Worm (Caenorhabditis elegans) whole organism, young adult: ENCODE results near the gene cct-5.

Experiments used
- B0019.2 ChIP-seq: fragments of 200-800 bp; sonication (Bioruptor generic); conservative IDR thresholded peaks from 2 replicates; pipeline ENCODE4 v1.3.6; 2022; ENCODE audit warnings: missing genetic modification reagents, missing genetic modification characterization, missing compliant biosample characterization
- B0261.1 ChIP-seq: sonication (generic microtip); optimal IDR thresholded peaks from 2 replicates; lab custom pipeline; 2016; ENCODE audit warnings: mild to moderate bottlenecking, missing genetic modification characterization, moderate library complexity, missing compliant biosample characterization
- B0336.3 ChIP-seq: fragments of 200-800 bp; sonication (Bioruptor generic); IDR thresholded peaks from 2 replicates; pipeline ENCODE4 v1.3.6; 2022; ENCODE audit warnings: missing genetic modification characterization, missing compliant biosample characterization
- C06A6.2 ChIP-seq: fragments of 200-800 bp; sonication (Bioruptor generic); conservative IDR thresholded peaks from 2 replicates; pipeline ENCODE4 v1.3.6; 2022; ENCODE audit warnings: missing genetic modification characterization, missing compliant biosample characterization
- C17E4.6 ChIP-seq: fragments of 200-800 bp; sonication (Bioruptor generic); IDR thresholded peaks from 2 replicates; pipeline ENCODE4 v1.3.6; 2022; ENCODE audit warnings: missing genetic modification reagents, missing genetic modification characterization, missing compliant biosample characterization
- F22D6.2 ChIP-seq: sonication (generic microtip); optimal IDR thresholded peaks from 2 replicates; lab custom pipeline; 2016; ENCODE audit warnings: mild to moderate bottlenecking, missing genetic modification characterization, missing compliant biosample characterization
- F23B12.7 ChIP-seq: sonication (generic microtip); optimal IDR thresholded peaks from 2 replicates; lab custom pipeline; 2017; ENCODE audit warnings: missing genetic modification characterization, mild to moderate bottlenecking, missing compliant biosample characterization, antibody characterized with exemption, moderate library complexity; ENCODE audit not compliant: insufficient read depth
- F49E8.2 ChIP-seq: sonication (generic microtip); optimal IDR thresholded peaks from 3 replicates; lab custom pipeline; 2017; ENCODE audit warnings: missing genetic modification characterization, mild to moderate bottlenecking, missing compliant biosample characterization, antibody characterized with exemption, moderate library complexity; ENCODE audit not compliant: insufficient read depth
- K12H6.12 ChIP-seq: fragments of 200-800 bp; sonication (Bioruptor generic); optimal IDR thresholded peaks from 2 replicates; lab custom pipeline; 2018; ENCODE audit warnings: mild to moderate bottlenecking, missing genetic modification characterization, missing compliant biosample characterization
- Y56A3A.18 ChIP-seq: fragments of 200-800 bp; sonication (Bioruptor generic); IDR thresholded peaks from 2 replicates; pipeline ENCODE4 v1.3.6; 2022; ENCODE audit warnings: missing genetic modification reagents, missing genetic modification characterization, missing compliant biosample characterization
- Y67H2A.10 ChIP-seq: fragments of 200-800 bp; sonication (Bioruptor generic); conservative IDR thresholded peaks from 2 replicates; pipeline ENCODE4 v1.3.6; 2022; ENCODE audit warnings: missing genetic modification reagents, missing genetic modification characterization, missing compliant biosample characterization
- ZK185.1 ChIP-seq: sonication (generic microtip); optimal IDR thresholded peaks from 2 replicates; lab custom pipeline; 2016; ENCODE audit warnings: mild to moderate bottlenecking, missing genetic modification characterization, missing compliant biosample characterization; ENCODE audit not compliant: poor library complexity, severe bottlenecking
- aptf-3 ChIP-seq: fragments of 200-800 bp; sonication (Bioruptor generic); IDR thresholded peaks from 2 replicates; pipeline ENCODE4 v1.3.6; 2022; ENCODE audit warnings: missing genetic modification characterization, missing compliant biosample characterization
- athp-1 ChIP-seq: sonication (generic microtip); optimal IDR thresholded peaks from 2 replicates; lab custom pipeline; 2017; ENCODE audit warnings: mild to moderate bottlenecking, missing genetic modification characterization, missing compliant biosample characterization
- attf-6 ChIP-seq: fragments of 200-800 bp; sonication (Bioruptor generic); IDR thresholded peaks from 2 replicates; pipeline ENCODE4 v1.3.6; 2022; ENCODE audit warnings: missing genetic modification reagents, missing genetic modification characterization, missing compliant biosample characterization
- cebp-2 ChIP-seq: fragments of 200-800 bp; sonication (Bioruptor generic); IDR thresholded peaks from 2 replicates; pipeline ENCODE4 v1.3.6; 2022; ENCODE audit warnings: missing genetic modification characterization, missing compliant biosample characterization
- ceh-100 ChIP-seq: fragments of 200-800 bp; sonication (Bioruptor generic); IDR thresholded peaks from 2 replicates; pipeline ENCODE4 v1.3.6; 2022; ENCODE audit warnings: missing genetic modification reagents, missing genetic modification characterization, missing compliant biosample characterization
- ceh-40 ChIP-seq: fragments of 200-800 bp; sonication (Bioruptor generic); IDR thresholded peaks from 2 replicates; pipeline ENCODE4 v1.3.6; 2022; ENCODE audit warnings: missing genetic modification characterization, missing compliant biosample characterization
- ceh-91 ChIP-seq: fragments of 200-800 bp; sonication (Bioruptor generic); IDR thresholded peaks from 2 replicates; pipeline ENCODE4 v1.3.6; 2022; ENCODE audit warnings: missing genetic modification reagents, missing genetic modification characterization, missing compliant biosample characterization
- chd-7 ChIP-seq: sonication (generic microtip); optimal IDR thresholded peaks from 2 replicates; lab custom pipeline; 2016; ENCODE audit warnings: mild to moderate bottlenecking, missing genetic modification characterization, moderate library complexity, missing compliant biosample characterization
- dox-1 ChIP-seq: fragments of 200-800 bp; sonication (Bioruptor generic); IDR thresholded peaks from 2 replicates; pipeline ENCODE4 v1.3.6; 2022; ENCODE audit warnings: missing genetic modification reagents, missing genetic modification characterization, missing compliant biosample characterization
- dpl-1 ChIP-seq: fragments of 150-350 bp; optimal IDR thresholded peaks from 2 replicates; lab custom pipeline; 2014; ENCODE audit warnings: missing biosample characterization, missing genetic modification reagents, missing genetic modification characterization
- efl-1 ChIP-seq: fragments of 150-350 bp; optimal IDR thresholded peaks from 2 replicates; lab custom pipeline; 2014; ENCODE audit warnings: missing biosample characterization, missing genetic modification reagents, missing genetic modification characterization
- egrh-3 ChIP-seq: fragments of 200-800 bp; sonication (Bioruptor generic); IDR thresholded peaks from 2 replicates; pipeline ENCODE4 v1.3.6; 2022; ENCODE audit warnings: missing genetic modification reagents, missing genetic modification characterization, missing compliant biosample characterization
- fkh-3 ChIP-seq: sonication (generic microtip); optimal IDR thresholded peaks from 2 replicates; lab custom pipeline; 2016; ENCODE audit warnings: mild to moderate bottlenecking, missing genetic modification characterization, missing compliant biosample characterization
- him-1 ChIP-seq: sonication (generic microtip); optimal IDR thresholded peaks from 2 replicates; lab custom pipeline; 2016; ENCODE audit warnings: missing genotype, missing genetic modification reagents, missing genetic modification characterization, missing compliant biosample characterization
- hlh-26 ChIP-seq: fragments of 200-800 bp; sonication (Bioruptor generic); conservative IDR thresholded peaks from 2 replicates; pipeline ENCODE4 v1.3.6; 2022; ENCODE audit warnings: missing genetic modification reagents, missing genetic modification characterization, missing compliant biosample characterization
- hmg-1.2 ChIP-seq: fragments of 200-800 bp; sonication (Bioruptor generic); IDR thresholded peaks from 2 replicates; pipeline ENCODE4 v1.3.6; 2022; ENCODE audit warnings: missing genetic modification reagents, missing genetic modification characterization, missing compliant biosample characterization
- lin-35 ChIP-seq, 3 experiments: fragments of 150-350 bp in 2 of 3; sonication (generic microtip) in 1 of 3; optimal IDR thresholded peaks; 2 replicates each; lab custom pipeline; 2014 to 2018; ENCODE audit warnings: missing biosample characterization in 3 of 3, missing genetic modification characterization in 3 of 3, missing genetic modification reagents in 3 of 3
- lir-1 ChIP-seq: fragments of 200-800 bp; sonication (Bioruptor generic); conservative IDR thresholded peaks from 2 replicates; pipeline ENCODE4 v1.3.6; 2022; ENCODE audit warnings: missing genetic modification reagents, missing genetic modification characterization, missing compliant biosample characterization
- madf-8 ChIP-seq: fragments of 200-800 bp; sonication (Bioruptor generic); conservative IDR thresholded peaks from 2 replicates; pipeline ENCODE4 v1.3.6; 2022; ENCODE audit warnings: missing genetic modification reagents, missing genetic modification characterization, missing compliant biosample characterization
- nfya-1 ChIP-seq: sonication (generic microtip); optimal IDR thresholded peaks from 2 replicates; lab custom pipeline; 2017; ENCODE audit warnings: antibody characterized with exemption, missing compliant biosample characterization, missing genetic modification characterization, borderline replicate concordance; ENCODE audit not compliant: insufficient read depth
- nfyb-1 ChIP-seq: fragments of 200-800 bp; sonication (Bioruptor generic); IDR thresholded peaks from 2 replicates; pipeline ENCODE4 v1.3.6; 2022; ENCODE audit warnings: missing genetic modification reagents, missing genetic modification characterization, missing compliant biosample characterization
- nhr-120 ChIP-seq: fragments of 200-800 bp; sonication (Bioruptor generic); IDR thresholded peaks from 2 replicates; pipeline ENCODE4 v1.3.6; 2022; ENCODE audit warnings: missing genetic modification characterization, missing compliant biosample characterization
- nhr-27 ChIP-seq: fragments of 200-800 bp; sonication (Bioruptor generic); optimal IDR thresholded peaks from 2 replicates; lab custom pipeline; 2018; ENCODE audit warnings: mild to moderate bottlenecking, missing genetic modification characterization, moderate library complexity, missing compliant biosample characterization
- pha-4 ChIP-seq: fragments of 150-350 bp; sonication (generic microtip); optimal IDR thresholded peaks from 2 replicates; lab custom pipeline; 2014; ENCODE audit warnings: missing biosample characterization, missing genetic modification reagents, missing genetic modification characterization
- rcor-1 ChIP-seq: fragments of 200-800 bp; sonication (Bioruptor generic); IDR thresholded peaks from 2 replicates; pipeline ENCODE4 v1.3.6; 2022; ENCODE audit warnings: missing genetic modification reagents, missing genetic modification characterization, missing compliant biosample characterization
- snpc-4 ChIP-seq, 5 experiments: fragments of 150-350 bp in 1 of 5; sonication (generic microtip) in 4 of 5; optimal IDR thresholded peaks; 2 replicates each; lab custom pipeline; 2014 to 2018; ENCODE audit warnings: missing genetic modification characterization in 5 of 5, missing biosample characterization in 3 of 5, antibody characterized with exemption in 2 of 5, mild to moderate bottlenecking in 2 of 5, missing compliant biosample characterization in 2 of 5, missing genotype in 2 of 5, moderate library complexity in 2 of 5, missing genetic modification reagents in 1 of 5
- somi-1 ChIP-seq: fragments of 200-800 bp; sonication (Bioruptor generic); optimal IDR thresholded peaks from 2 replicates; lab custom pipeline; 2018; ENCODE audit warnings: mild to moderate bottlenecking, missing genetic modification characterization, missing compliant biosample characterization
- sptf-2 ChIP-seq: fragments of 200-800 bp; sonication (Bioruptor generic); optimal IDR thresholded peaks from 2 replicates; lab custom pipeline; 2018; ENCODE audit warnings: mild to moderate bottlenecking, missing genetic modification characterization, missing compliant biosample characterization
- tbx-9 ChIP-seq: sonication (generic microtip); optimal IDR thresholded peaks from 2 replicates; lab custom pipeline; 2016; ENCODE audit warnings: borderline replicate concordance, missing genetic modification characterization, inconsistent platforms, missing compliant biosample characterization
- ztf-26 ChIP-seq: sonication (generic microtip); optimal IDR thresholded peaks from 2 replicates; lab custom pipeline; 2017; ENCODE audit warnings: missing genetic modification characterization, missing compliant biosample characterization
- ztf-3 ChIP-seq: fragments of 200-800 bp; sonication (Bioruptor generic); optimal IDR thresholded peaks from 2 replicates; lab custom pipeline; 2018; ENCODE audit warnings: mild to moderate bottlenecking, missing genetic modification characterization, missing compliant biosample characterization

cct-5 gene

ce11 chrIII:4496085-4496484 lies 11.8 kb downstream of the cct-5 start (continued):
- no peak for TF ChIP-seq ceh-91 (GFP tag; lab: Robert Waterston, UW)
- no peak for TF ChIP-seq F49E8.2 (tag; lab: Kevin White, UChicago)
- no peak for TF ChIP-seq fkh-3
- TF ChIP-seq ztf-3 (GFP tag; lab: Kevin White, UChicago): no peak
- no peak for TF ChIP-seq lin-35 (GFP tag; optimal IDR thresholded peaks at IDR 0.05; lab: Kevin White, UChicago)
- TF ChIP-seq C17E4.6 (GFP tag; lab: Robert Waterston, UW): no peak
- peak; percentile 68 for TF ChIP-seq B0336.3 (GFP tag; lab: Robert Waterston, UW)
- no peak for TF ChIP-seq B0261.1 (tag; lab: Kevin White, UChicago)

ce11 chrIII:4495685-4496084 lies 12.2 kb downstream of the cct-5 start:
- TF ChIP-seq madf-8 (GFP tag; lab: Robert Waterston, UW) (no peak), egrh-3 (GFP tag; lab: Robert Waterston, UW) (no peak), Y56A3A.18 (GFP tag; lab: Robert Waterston, UW) (no peak), snpc-4 (GFP tag; optimal IDR thresholded peaks at IDR 0.05; lab: Kevin White, UChicago) (no peak), snpc-4 (tag; optimal IDR thresholded peaks at IDR 0.05; lab: Kevin White, UChicago) (no peak), aptf-3 (GFP tag; lab: Robert Waterston, UW) (no peak), ZK185.1 (tag; lab: Kevin White, UChicago) (no peak), athp-1 (tag; lab: Kevin White, UChicago) (no peak)
- TF ChIP-seq, all 124 proteins: peak for 0

- no peak for TF ChIP-seq ceh-40 (GFP tag; lab: Robert Waterston, UW)
- TF ChIP-seq sptf-2 (GFP tag; lab: Kevin White, UChicago): no peak
- peak; percentile 14; the same call in 1 of the 2 replicates for TF ChIP-seq nfyb-1
- TF ChIP-seq, all 124 proteins: peak for 1
Measured at ce11 chrIII:4495250-4495649, 12.7 kb downstream of the cct-5 start.

DNA sequence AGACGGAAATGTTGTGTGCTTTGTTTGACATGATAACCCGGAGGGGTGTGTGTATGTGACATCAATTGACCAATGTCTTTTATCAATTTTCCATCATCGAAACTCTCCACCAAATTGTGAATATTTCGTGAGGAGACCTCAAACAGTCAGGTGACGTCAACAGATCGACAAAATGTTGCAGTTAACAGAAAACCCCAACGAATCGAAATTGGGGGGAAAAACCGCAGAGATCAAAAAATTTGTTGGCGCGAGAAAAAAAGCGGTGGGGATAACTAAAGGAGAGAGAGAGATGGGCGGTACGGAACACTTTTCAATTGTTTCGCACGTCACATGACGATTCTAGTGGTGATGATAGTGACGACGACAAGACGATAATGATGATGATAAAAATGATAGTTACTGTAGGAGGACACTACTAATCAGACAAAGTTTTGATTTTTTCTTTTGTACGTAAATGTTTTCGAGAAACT lies 13.3 kb downstream of the cct-5 start:
- TF ChIP-seq dpl-1 (no peak), pha-4 (no peak), aptf-3 (GFP tag; lab: Robert Waterston, UW) (no peak), C06A6.2 (GFP tag; lab: Robert Waterston, UW) (no peak), cebp-2 (GFP tag; lab: Robert Waterston, UW) (no peak), dox-1 (peak; percentile 27; the same call in 1 of the 2 replicates), B0019.2 (GFP tag; lab: Robert Waterston, UW) (no peak), him-1 (tag; lab: Kevin White, UChicago) (no peak), efl-1 (no peak), Y67H2A.10 (GFP tag; lab: Robert Waterston, UW) (no peak), ceh-100 (no peak), rcor-1 (GFP tag; lab: Robert Waterston, UW) (no peak), C17E4.6 (GFP tag; lab: Robert Waterston, UW) (no peak), hlh-26 (GFP tag; lab: Robert Waterston, UW) (no peak), hmg-1.2 (GFP tag; lab: Robert Waterston, UW) (no peak), ztf-26 (tag; lab: Kevin White, UChicago) (peak; percentile 65), lir-1 (GFP tag; lab: Robert Waterston, UW) (no peak), attf-6 (GFP tag; lab: Robert Waterston, UW) (no peak), chd-7 (tag; lab: Kevin White, UChicago) (peak; percentile 13), F23B12.7 (no peak), somi-1 (GFP tag; lab: Kevin White, UChicago) (peak; percentile 67), K12H6.12 (no peak), nhr-120 (GFP tag; lab: Robert Waterston, UW) (no peak), F22D6.2 (tag; lab: Kevin White, UChicago) (no peak), nhr-27 (tag; lab: Kevin White, UChicago) (no peak), athp-1 (tag; lab: Kevin White, UChicago) (no peak), nfya-1 (tag; lab: Kevin White, UChicago) (no peak), tbx-9 (tag; lab: Kevin White, UChicago) (no peak), Y56A3A.18 (GFP tag; lab: Robert Waterston, UW) (no peak)
